Fruit fly (Drosophila melanogaster): ENCODE measurements around the gene CG42821.
A peak's percentile ranks its signal among the peaks of the same experiment; 100 is the strongest.

dm6 chr3R:17385329-17386019 lies 27.4 kb upstream of the CG42821 start:
- TF ChIP-seq CG14655 (GFP tag; optimal IDR thresholded peaks at IDR 0.05) (peak; percentile 31), CG13204 (GFP tag; optimal IDR thresholded peaks at IDR 0.05) (no peak), gl (tag; optimal IDR thresholded peaks at IDR 0.05) (no peak), CG8301 (tag; optimal IDR thresholded peaks at IDR 0.05) (no peak), D1 (tag; optimal IDR thresholded peaks at IDR 0.05) (no peak), CG15710 (tag; optimal IDR thresholded peaks at IDR 0.05) (peak; percentile 14), CG17806 (tag; optimal IDR thresholded peaks at IDR 0.05) (no peak), Pif1A (GFP tag; optimal IDR thresholded peaks at IDR 0.05) (peak; percentile 25), CG32121 (GFP tag; IDR thresholded peaks at IDR 0.05) (0 out of 2 replicates have a peak, but pooled peaks have one; percentile 33), Ets98B (GFP tag; IDR thresholded peaks at IDR 0.05) (peak; percentile 61; the same call in 1 of the 2 replicates)
